Worm (Caenorhabditis elegans) whole organism, young adult: ENCODE data around the gene C08H9.15.

ENCODE experiments used
- K12H6.12 ChIP-seq: fragments of 200-800 bp; sonication (Bioruptor generic); optimal IDR thresholded peaks from 2 replicates; lab custom pipeline; 2018; ENCODE audit warnings: mild to moderate bottlenecking, missing genetic modification characterization, missing compliant biosample characterization
- ZK185.1 ChIP-seq: sonication (generic microtip); optimal IDR thresholded peaks from 2 replicates; lab custom pipeline; 2016; ENCODE audit warnings: mild to moderate bottlenecking, missing genetic modification characterization, missing compliant biosample characterization; ENCODE audit not compliant: poor library complexity, severe bottlenecking
- athp-1 ChIP-seq: sonication (generic microtip); optimal IDR thresholded peaks from 2 replicates; lab custom pipeline; 2017; ENCODE audit warnings: mild to moderate bottlenecking, missing genetic modification characterization, missing compliant biosample characterization
- bed-2 ChIP-seq: fragments of 200-800 bp; sonication (Bioruptor generic); IDR thresholded peaks from 2 replicates; pipeline ENCODE4 v1.3.6; 2022; ENCODE audit warnings: missing genetic modification reagents, missing genetic modification characterization, missing compliant biosample characterization
- ccch-3 ChIP-seq: fragments of 200-800 bp; sonication (Bioruptor generic); optimal IDR thresholded peaks from 2 replicates; lab custom pipeline; 2018; ENCODE audit warnings: mild to moderate bottlenecking, missing genetic modification characterization, missing compliant biosample characterization
- chd-7 ChIP-seq: sonication (generic microtip); optimal IDR thresholded peaks from 2 replicates; lab custom pipeline; 2016; ENCODE audit warnings: mild to moderate bottlenecking, missing genetic modification characterization, moderate library complexity, missing compliant biosample characterization
- dpl-1 ChIP-seq: fragments of 150-350 bp; optimal IDR thresholded peaks from 2 replicates; lab custom pipeline; 2014; ENCODE audit warnings: missing biosample characterization, missing genetic modification reagents, missing genetic modification characterization
- egl-18 ChIP-seq: fragments of 200-800 bp; sonication (Bioruptor generic); IDR thresholded peaks from 2 replicates; pipeline ENCODE4 v1.3.6; 2022; ENCODE audit warnings: missing genetic modification reagents, missing genetic modification characterization, missing compliant biosample characterization
- egrh-3 ChIP-seq: fragments of 200-800 bp; sonication (Bioruptor generic); IDR thresholded peaks from 2 replicates; pipeline ENCODE4 v1.3.6; 2022; ENCODE audit warnings: missing genetic modification reagents, missing genetic modification characterization, missing compliant biosample characterization
- lag-1 ChIP-seq: fragments of 200-800 bp; sonication (Bioruptor generic); IDR thresholded peaks from 2 replicates; pipeline ENCODE4 v1.3.6; 2022; ENCODE audit warnings: missing genetic modification reagents, missing genetic modification characterization, missing compliant biosample characterization
- let-526 ChIP-seq: fragments of 200-800 bp; sonication (Bioruptor generic); IDR thresholded peaks from 2 replicates; pipeline ENCODE4 v1.3.6; 2022; ENCODE audit warnings: missing genetic modification reagents, missing genetic modification characterization, missing compliant biosample characterization
- snpc-4 ChIP-seq, 5 experiments: fragments of 150-350 bp in 1 of 5; sonication (generic microtip) in 4 of 5; optimal IDR thresholded peaks; 2 replicates each; lab custom pipeline; 2014 to 2018; ENCODE audit warnings: missing genetic modification characterization in 5 of 5, missing biosample characterization in 3 of 5, antibody characterized with exemption in 2 of 5, mild to moderate bottlenecking in 2 of 5, missing compliant biosample characterization in 2 of 5, missing genotype in 2 of 5, moderate library complexity in 2 of 5, missing genetic modification reagents in 1 of 5

DNA sequence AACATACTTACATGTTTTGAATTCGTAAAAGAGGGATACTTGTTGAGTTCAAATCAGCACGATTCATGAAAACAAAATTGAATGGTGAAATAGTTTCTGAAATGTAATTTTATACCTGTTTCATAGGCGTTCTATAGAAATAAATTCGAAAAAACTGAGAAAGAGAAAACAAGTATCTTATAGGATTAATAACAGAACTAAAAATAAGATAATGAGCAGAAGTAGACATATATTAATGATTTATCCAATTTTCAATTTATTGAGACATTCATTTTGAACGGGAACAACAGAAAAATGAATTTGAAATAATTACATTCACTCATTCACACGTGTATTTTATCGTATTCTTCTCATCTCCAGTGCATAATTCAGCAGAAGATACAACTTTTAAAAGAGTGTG lies 23.2 kb upstream of the C08H9.15 start, which contains the start of gene chil-6:
- TF ChIP-seq lag-1 (GFP tag; lab: Robert Waterston, UW): no peak
- no peak for TF ChIP-seq bed-2 (GFP tag; lab: Robert Waterston, UW)
- TF ChIP-seq ZK185.1 (tag; lab: Kevin White, UChicago): no peak
- no peak for TF ChIP-seq ccch-3 (GFP tag; lab: Kevin White, UChicago)
- TF ChIP-seq egrh-3 (GFP tag; lab: Robert Waterston, UW): no peak
- no peak for TF ChIP-seq dpl-1 (GFP tag; lab: Kevin White, UChicago)
- no peak for TF ChIP-seq let-526 (GFP tag; lab: Robert Waterston, UW)
- TF ChIP-seq chd-7 (tag; lab: Kevin White, UChicago): no peak
- TF ChIP-seq K12H6.12 (tag; lab: Kevin White, UChicago): no peak
- no peak for TF ChIP-seq athp-1 (tag; lab: Kevin White, UChicago)
- no peak for TF ChIP-seq snpc-4 (GFP tag; optimal IDR thresholded peaks at IDR 0.05; lab: Kevin White, UChicago)
- TF ChIP-seq snpc-4 (tag; optimal IDR thresholded peaks at IDR 0.05; lab: Kevin White, UChicago): no peak
- no peak for TF ChIP-seq egl-18
